Worm (Caenorhabditis elegans) whole organism, young adult: ENCODE measurements around the gene F47E1.4.
A peak's percentile ranks its signal among the peaks of the same experiment; 100 is the strongest.

ENCODE experiments used
- B0035.1 ChIP-seq: sonication (generic microtip); optimal IDR thresholded peaks from 2 replicates; lab custom pipeline; 2016; ENCODE audit warnings: missing genetic modification characterization, mild to moderate bottlenecking, missing compliant biosample characterization, missing genotype, missing genetic modification reagents
- B0261.1 ChIP-seq: sonication (generic microtip); optimal IDR thresholded peaks from 2 replicates; lab custom pipeline; 2016; ENCODE audit warnings: mild to moderate bottlenecking, missing genetic modification characterization, moderate library complexity, missing compliant biosample characterization
- B0336.3 ChIP-seq: fragments of 200-800 bp; sonication (Bioruptor generic); IDR thresholded peaks from 2 replicates; pipeline ENCODE4 v1.3.6; 2022; ENCODE audit warnings: missing genetic modification characterization, missing compliant biosample characterization
- C06A6.2 ChIP-seq: fragments of 200-800 bp; sonication (Bioruptor generic); conservative IDR thresholded peaks from 2 replicates; pipeline ENCODE4 v1.3.6; 2022; ENCODE audit warnings: missing genetic modification characterization, missing compliant biosample characterization
- D2030.7 ChIP-seq: fragments of 200-800 bp; sonication (Bioruptor generic); IDR thresholded peaks from 2 replicates; pipeline ENCODE4 v1.3.6; 2022; ENCODE audit warnings: missing genetic modification reagents, missing genetic modification characterization, missing compliant biosample characterization
- F10E7.11 ChIP-seq: sonication (generic microtip); optimal IDR thresholded peaks from 2 replicates; lab custom pipeline; 2017; ENCODE audit warnings: mild to moderate bottlenecking, missing genetic modification characterization, moderate library complexity, missing compliant biosample characterization
- F22D6.2 ChIP-seq: sonication (generic microtip); optimal IDR thresholded peaks from 2 replicates; lab custom pipeline; 2016; ENCODE audit warnings: mild to moderate bottlenecking, missing genetic modification characterization, missing compliant biosample characterization
- F39B2.1 ChIP-seq: fragments of 200-800 bp; sonication (Bioruptor generic); IDR thresholded peaks from 2 replicates; pipeline ENCODE4 v1.3.6; 2022; ENCODE audit warnings: missing genetic modification reagents, missing genetic modification characterization, missing compliant biosample characterization
- F57A8.1 ChIP-seq: fragments of 200-800 bp; sonication (Bioruptor generic); optimal IDR thresholded peaks from 2 replicates; lab custom pipeline; 2018; ENCODE audit warnings: mild to moderate bottlenecking, missing genetic modification characterization, moderate library complexity, missing compliant biosample characterization
- T07F8.4 ChIP-seq: sonication (generic microtip); optimal IDR thresholded peaks from 2 replicates; lab custom pipeline; 2016; ENCODE audit warnings: mild to moderate bottlenecking, missing genetic modification characterization, moderate library complexity, missing compliant biosample characterization
- Y53F4B.3 ChIP-seq: fragments of 200-800 bp; sonication (Bioruptor generic); IDR thresholded peaks from 2 replicates; pipeline ENCODE4 v1.3.6; 2022; ENCODE audit warnings: missing genetic modification reagents, missing genetic modification characterization, missing compliant biosample characterization
- Y95B8A.8 ChIP-seq: fragments of 200-800 bp; sonication (Bioruptor generic); IDR thresholded peaks from 2 replicates; pipeline ENCODE4 v1.3.6; 2022; ENCODE audit warnings: missing genetic modification reagents, missing genetic modification characterization, missing compliant biosample characterization
- ama-1 ChIP-seq, 3 experiments: fragments of 150-350 bp in 1 of 3; sonication (generic microtip) in 2 of 3; optimal IDR thresholded peaks; 2 replicates each; lab custom pipeline; 2014 to 2018; ENCODE audit warnings: missing biosample characterization in 2 of 3, missing genetic modification characterization in 2 of 3, missing genetic modification reagents in 2 of 3
- aptf-3 ChIP-seq: fragments of 200-800 bp; sonication (Bioruptor generic); IDR thresholded peaks from 2 replicates; pipeline ENCODE4 v1.3.6; 2022; ENCODE audit warnings: missing genetic modification characterization, missing compliant biosample characterization
- atf-7 ChIP-seq: sonication (generic microtip); optimal IDR thresholded peaks from 2 replicates; lab custom pipeline; 2017; ENCODE audit warnings: mild to moderate bottlenecking, missing genetic modification characterization, missing compliant biosample characterization
- attf-5 ChIP-seq: fragments of 200-800 bp; sonication (Bioruptor generic); optimal IDR thresholded peaks from 2 replicates; lab custom pipeline; 2018; ENCODE audit warnings: mild to moderate bottlenecking, missing genetic modification characterization, missing compliant biosample characterization
- cebp-2 ChIP-seq: fragments of 200-800 bp; sonication (Bioruptor generic); IDR thresholded peaks from 2 replicates; pipeline ENCODE4 v1.3.6; 2022; ENCODE audit warnings: missing genetic modification characterization, missing compliant biosample characterization
- ceh-58 ChIP-seq: fragments of 200-800 bp; sonication (Bioruptor generic); IDR thresholded peaks from 2 replicates; pipeline ENCODE4 v1.3.6; 2022; ENCODE audit warnings: missing genetic modification characterization, missing compliant biosample characterization
- ceh-79 ChIP-seq: sonication (generic microtip); optimal IDR thresholded peaks from 2 replicates; lab custom pipeline; 2017; ENCODE audit warnings: mild to moderate bottlenecking, missing genetic modification characterization, missing compliant biosample characterization
- die-1 ChIP-seq: sonication (generic microtip); optimal IDR thresholded peaks from 2 replicates; lab custom pipeline; 2016; ENCODE audit warnings: missing genotype, mild to moderate bottlenecking, missing genetic modification characterization, missing compliant biosample characterization
- dpl-1 ChIP-seq: fragments of 150-350 bp; optimal IDR thresholded peaks from 2 replicates; lab custom pipeline; 2014; ENCODE audit warnings: missing biosample characterization, missing genetic modification reagents, missing genetic modification characterization
- egl-18 ChIP-seq: fragments of 200-800 bp; sonication (Bioruptor generic); IDR thresholded peaks from 2 replicates; pipeline ENCODE4 v1.3.6; 2022; ENCODE audit warnings: missing genetic modification reagents, missing genetic modification characterization, missing compliant biosample characterization
- ets-4 ChIP-seq: fragments of 200-800 bp; sonication (Bioruptor generic); optimal IDR thresholded peaks from 2 replicates; lab custom pipeline; 2018; ENCODE audit warnings: mild to moderate bottlenecking, missing genetic modification characterization, missing compliant biosample characterization
- him-1 ChIP-seq: sonication (generic microtip); optimal IDR thresholded peaks from 2 replicates; lab custom pipeline; 2016; ENCODE audit warnings: missing genotype, missing genetic modification reagents, missing genetic modification characterization, missing compliant biosample characterization
- hlh-12 ChIP-seq: sonication (generic microtip); optimal IDR thresholded peaks from 2 replicates; lab custom pipeline; 2016; ENCODE audit warnings: missing genetic modification characterization, missing compliant biosample characterization
- hmg-1.2 ChIP-seq: fragments of 200-800 bp; sonication (Bioruptor generic); IDR thresholded peaks from 2 replicates; pipeline ENCODE4 v1.3.6; 2022; ENCODE audit warnings: missing genetic modification reagents, missing genetic modification characterization, missing compliant biosample characterization
- hmg-20 ChIP-seq: fragments of 200-800 bp; sonication (Bioruptor generic); IDR thresholded peaks from 2 replicates; pipeline ENCODE4 v1.3.6; 2022; ENCODE audit warnings: missing genetic modification reagents, missing genetic modification characterization, missing compliant biosample characterization
- hsf-1 ChIP-seq: fragments of 200-800 bp; sonication (Bioruptor generic); IDR thresholded peaks from 2 replicates; pipeline ENCODE4 v1.3.6; 2022; ENCODE audit warnings: missing genetic modification reagents, missing genetic modification characterization, missing compliant biosample characterization
- let-526 ChIP-seq: fragments of 200-800 bp; sonication (Bioruptor generic); IDR thresholded peaks from 2 replicates; pipeline ENCODE4 v1.3.6; 2022; ENCODE audit warnings: missing genetic modification reagents, missing genetic modification characterization, missing compliant biosample characterization
- lin-26 ChIP-seq: fragments of 200-800 bp; sonication (Bioruptor generic); IDR thresholded peaks from 2 replicates; pipeline ENCODE4 v1.3.6; 2022; ENCODE audit warnings: missing genetic modification reagents, missing genetic modification characterization, missing compliant biosample characterization
- lir-1 ChIP-seq: fragments of 200-800 bp; sonication (Bioruptor generic); conservative IDR thresholded peaks from 2 replicates; pipeline ENCODE4 v1.3.6; 2022; ENCODE audit warnings: missing genetic modification reagents, missing genetic modification characterization, missing compliant biosample characterization
- lsl-1 ChIP-seq: fragments of 200-800 bp; sonication (Bioruptor generic); optimal IDR thresholded peaks from 2 replicates; lab custom pipeline; 2018; ENCODE audit warnings: mild to moderate bottlenecking, missing genetic modification characterization, moderate library complexity, missing compliant biosample characterization
- madf-6 ChIP-seq: fragments of 200-800 bp; sonication (Bioruptor generic); IDR thresholded peaks from 2 replicates; pipeline ENCODE4 v1.3.6; 2022; ENCODE audit warnings: missing genetic modification reagents, missing genetic modification characterization, missing compliant biosample characterization
- madf-8 ChIP-seq: fragments of 200-800 bp; sonication (Bioruptor generic); conservative IDR thresholded peaks from 2 replicates; pipeline ENCODE4 v1.3.6; 2022; ENCODE audit warnings: missing genetic modification reagents, missing genetic modification characterization, missing compliant biosample characterization
- mes-4 ChIP-seq: sonication (generic microtip); optimal IDR thresholded peaks from 2 replicates; lab custom pipeline; 2016; ENCODE audit warnings: missing genotype, missing genetic modification characterization, missing compliant biosample characterization
- nfyb-1 ChIP-seq: fragments of 200-800 bp; sonication (Bioruptor generic); IDR thresholded peaks from 2 replicates; pipeline ENCODE4 v1.3.6; 2022; ENCODE audit warnings: missing genetic modification reagents, missing genetic modification characterization, missing compliant biosample characterization
- pbrm-1 ChIP-seq: fragments of 200-800 bp; sonication (Bioruptor generic); IDR thresholded peaks from 2 replicates; pipeline ENCODE4 v1.3.6; 2022; ENCODE audit warnings: missing genetic modification reagents, missing genetic modification characterization, missing compliant biosample characterization
- repo-1 ChIP-seq: sonication (generic microtip); optimal IDR thresholded peaks from 2 replicates; lab custom pipeline; 2017; ENCODE audit warnings: mild to moderate bottlenecking, missing genetic modification characterization, missing compliant biosample characterization
- rpc-1 ChIP-seq, 2 experiments: fragments of 150-350 bp in 1 of 2; sonication (generic microtip) in 1 of 2; optimal IDR thresholded peaks; 2 replicates each; lab custom pipeline; 2014 to 2018; ENCODE audit warnings: missing biosample characterization in 1 of 2, missing genetic modification characterization in 1 of 2, missing genetic modification reagents in 1 of 2, missing genotype in 1 of 2
- sdz-38 ChIP-seq: sonication (generic microtip); optimal IDR thresholded peaks from 2 replicates; lab custom pipeline; 2016; ENCODE audit warnings: missing genotype, missing genetic modification characterization, missing compliant biosample characterization
- sea-2 ChIP-seq: fragments of 200-800 bp; sonication (Bioruptor generic); IDR thresholded peaks from 2 replicates; pipeline ENCODE4 v1.3.6; 2022; ENCODE audit warnings: missing genetic modification characterization, missing compliant biosample characterization
- snpc-1.1 ChIP-seq: sonication (generic microtip); optimal IDR thresholded peaks from 2 replicates; lab custom pipeline; 2017; ENCODE audit warnings: missing genetic modification characterization, mild to moderate bottlenecking, missing compliant biosample characterization, antibody characterized with exemption, moderate library complexity, missing genotype, missing genetic modification reagents; ENCODE audit not compliant: insufficient read depth
- snpc-3.4 ChIP-seq: sonication (generic microtip); optimal IDR thresholded peaks from 2 replicates; lab custom pipeline; 2017; ENCODE audit warnings: missing genetic modification characterization, mild to moderate bottlenecking, missing compliant biosample characterization, antibody characterized with exemption, moderate library complexity, missing genotype, missing genetic modification reagents
- snpc-4 ChIP-seq, 5 experiments: fragments of 150-350 bp in 1 of 5; sonication (generic microtip) in 4 of 5; optimal IDR thresholded peaks; 2 replicates each; lab custom pipeline; 2014 to 2018; ENCODE audit warnings: missing genetic modification characterization in 5 of 5, missing biosample characterization in 3 of 5, antibody characterized with exemption in 2 of 5, mild to moderate bottlenecking in 2 of 5, missing compliant biosample characterization in 2 of 5, missing genotype in 2 of 5, moderate library complexity in 2 of 5, missing genetic modification reagents in 1 of 5
- sptf-2 ChIP-seq: fragments of 200-800 bp; sonication (Bioruptor generic); optimal IDR thresholded peaks from 2 replicates; lab custom pipeline; 2018; ENCODE audit warnings: mild to moderate bottlenecking, missing genetic modification characterization, missing compliant biosample characterization
- tbp1 ChIP-seq: fragments of 200-800 bp; sonication (Bioruptor generic); optimal IDR thresholded peaks from 2 replicates; lab custom pipeline; 2018; ENCODE audit warnings: mild to moderate bottlenecking, missing genetic modification characterization, missing compliant biosample characterization
- tbx-9 ChIP-seq: sonication (generic microtip); optimal IDR thresholded peaks from 2 replicates; lab custom pipeline; 2016; ENCODE audit warnings: borderline replicate concordance, missing genetic modification characterization, inconsistent platforms, missing compliant biosample characterization
- unc-130 ChIP-seq: sonication (generic microtip); optimal IDR thresholded peaks from 2 replicates; lab custom pipeline; 2016; ENCODE audit warnings: missing genetic modification reagents, missing genetic modification characterization, missing compliant biosample characterization
- ztf-25 ChIP-seq: fragments of 200-800 bp; sonication (Bioruptor generic); IDR thresholded peaks from 2 replicates; pipeline ENCODE4 v1.3.6; 2022; ENCODE audit warnings: missing genetic modification reagents, missing genetic modification characterization, missing compliant biosample characterization

Gene F47E1.4

DNA sequence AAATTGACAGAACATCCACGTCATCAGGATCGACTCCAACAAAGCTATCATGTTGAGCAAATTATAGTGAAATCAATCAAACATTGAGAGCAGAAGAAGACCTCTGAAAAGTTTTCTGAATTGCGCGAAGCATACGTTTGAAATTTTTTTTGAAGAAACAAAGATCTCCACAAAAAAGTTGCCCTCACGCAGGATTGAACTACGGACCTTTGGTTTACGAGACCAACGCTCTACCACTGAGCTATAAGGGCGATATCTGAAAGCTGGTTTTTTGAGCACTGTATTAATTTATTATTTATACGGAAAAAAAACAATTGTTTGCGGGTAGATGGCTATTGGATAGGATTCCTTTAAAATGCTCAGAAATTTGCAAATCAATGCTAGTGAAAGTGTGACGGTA, 37.1 kb upstream of the F47E1.4 start:
- TF ChIP-seq F39B2.1, result no peak
- no peak for TF ChIP-seq repo-1
- no peak for TF ChIP-seq cebp-2 (GFP tag; lab: Robert Waterston, UW)
- no peak for TF ChIP-seq lsl-1 (GFP tag; lab: Kevin White, UChicago)
- no peak for TF ChIP-seq aptf-3
- no peak for TF ChIP-seq B0035.1 (tag; lab: Kevin White, UChicago)
- TF ChIP-seq pbrm-1, result no peak
- peak; percentile 29; the same call in 1 of the 2 replicates for TF ChIP-seq D2030.7
- TF ChIP-seq lin-26 (GFP tag; lab: Robert Waterston, UW), result no peak
- TF ChIP-seq F10E7.11, result no peak
- peak; percentile 7 for TF ChIP-seq him-1 (tag; lab: Kevin White, UChicago)
- TF ChIP-seq rpc-1 (optimal IDR thresholded peaks at IDR 0.05; lab: Kevin White, UChicago), result peak; percentile 63
- TF ChIP-seq rpc-1 (tag; optimal IDR thresholded peaks at IDR 0.05; lab: Kevin White, UChicago), result peak; percentile 80
- TF ChIP-seq B0336.3 (GFP tag; lab: Robert Waterston, UW), result no peak
- no peak for TF ChIP-seq F22D6.2 (tag; lab: Kevin White, UChicago)
- TF ChIP-seq B0261.1 (tag; lab: Kevin White, UChicago), result peak; percentile 56
- no peak for TF ChIP-seq hmg-20 (GFP tag; lab: Robert Waterston, UW)
- peak; percentile 83 for TF ChIP-seq tbp1 (GFP tag; lab: Kevin White, UChicago)
- TF ChIP-seq snpc-4 (GFP tag; optimal IDR thresholded peaks at IDR 0.05; lab: Kevin White, UChicago), result no peak
- no peak for TF ChIP-seq snpc-4 (tag; optimal IDR thresholded peaks at IDR 0.05; lab: Kevin White, UChicago)
- no peak for TF ChIP-seq ceh-79
- TF ChIP-seq egl-18 (GFP tag; lab: Robert Waterston, UW), result no peak
- TF ChIP-seq unc-130, result no peak
- no peak for TF ChIP-seq snpc-1.1 (tag; lab: Kevin White, UChicago)
- TF ChIP-seq madf-6 (GFP tag; lab: Robert Waterston, UW), result no peak
- peak; percentile 11 for TF ChIP-seq mes-4 (tag; lab: Kevin White, UChicago)
- TF ChIP-seq hlh-12 (tag; lab: Kevin White, UChicago), result no peak
- no peak for TF ChIP-seq ama-1 (optimal IDR thresholded peaks at IDR 0.05; lab: Kevin White, UChicago)
- no peak for TF ChIP-seq ama-1 (GFP tag; optimal IDR thresholded peaks at IDR 0.05; lab: Kevin White, UChicago)
- no peak for TF ChIP-seq snpc-3.4 (tag; lab: Kevin White, UChicago)
- no peak for TF ChIP-seq madf-8 (GFP tag; lab: Robert Waterston, UW)
- TF ChIP-seq T07F8.4 (tag; lab: Kevin White, UChicago), result no peak
- TF ChIP-seq C06A6.2 (GFP tag; lab: Robert Waterston, UW), result no peak
- no peak for TF ChIP-seq F57A8.1 (GFP tag; lab: Kevin White, UChicago)
- no peak for TF ChIP-seq nfyb-1 (GFP tag; lab: Robert Waterston, UW)
- no peak for TF ChIP-seq ztf-25 (GFP tag; lab: Robert Waterston, UW)
- TF ChIP-seq ets-4 (GFP tag; lab: Kevin White, UChicago), result no peak
- no peak for TF ChIP-seq let-526 (GFP tag; lab: Robert Waterston, UW)
- TF ChIP-seq die-1 (tag; lab: Kevin White, UChicago), result no peak
- no peak for TF ChIP-seq atf-7 (tag; lab: Kevin White, UChicago)
- no peak for TF ChIP-seq sea-2 (GFP tag; lab: Robert Waterston, UW)
- no peak for TF ChIP-seq hsf-1 (GFP tag; lab: Robert Waterston, UW)
- no peak for TF ChIP-seq sdz-38 (tag; lab: Kevin White, UChicago)
- TF ChIP-seq lir-1 (GFP tag; lab: Robert Waterston, UW), result no peak
- TF ChIP-seq ceh-58 (GFP tag; lab: Robert Waterston, UW), result no peak
- TF ChIP-seq Y53F4B.3 (GFP tag; lab: Robert Waterston, UW), result no peak
- no peak for TF ChIP-seq sptf-2 (GFP tag; lab: Kevin White, UChicago)
- TF ChIP-seq Y95B8A.8, result no peak
- TF ChIP-seq attf-5 (GFP tag; lab: Kevin White, UChicago), result no peak
- TF ChIP-seq hmg-1.2 (GFP tag; lab: Robert Waterston, UW), result no peak; the same call in 1 of the 2 replicates
- TF ChIP-seq dpl-1 (GFP tag; lab: Kevin White, UChicago), result no peak
- no peak for TF ChIP-seq tbx-9 (tag; lab: Kevin White, UChicago)
